Worm (Caenorhabditis elegans): ENCODE measurements around the gene pdf-1.

The pdf-1 gene

DNA sequence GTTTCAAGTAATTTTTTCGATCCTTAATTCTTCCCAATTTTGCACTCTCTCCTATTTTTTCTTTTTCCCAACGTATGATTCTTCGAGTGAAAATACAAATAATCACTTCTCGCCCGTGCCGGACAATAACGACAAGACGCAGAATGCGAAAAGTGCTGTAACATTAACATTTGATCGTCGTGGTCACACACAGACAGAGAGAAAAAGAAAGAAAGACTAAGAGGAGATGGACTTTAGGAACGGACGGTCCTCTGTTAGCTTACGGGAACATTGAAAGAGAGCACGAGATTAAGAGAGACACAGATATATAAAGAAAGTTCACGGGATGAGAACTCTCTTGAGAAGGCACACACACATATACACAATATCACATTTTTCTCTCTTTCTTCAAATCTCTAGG is 35.6 kb upstream of the pdf-1 start:
- TF ChIP-seq mxl-2 (GFP tag; conservative IDR thresholded peaks at IDR 0.05) (no peak), zip-11 (GFP tag; IDR thresholded peaks at IDR 0.05) (no peak), snpc-1.2 (GFP tag; IDR thresholded peaks at IDR 0.05) (no peak), lin-29 (GFP tag; IDR thresholded peaks at IDR 0.05) (no peak), lin-39 (tag; optimal IDR thresholded peaks at IDR 0.05) (no peak), R02D3.7 (tag; optimal IDR thresholded peaks at IDR 0.05) (no peak), nhr-28 (tag; optimal IDR thresholded peaks at IDR 0.05) (peak; percentile 63), spr-1 (tag; optimal IDR thresholded peaks at IDR 0.05) (no peak), hlh-11 (tag; optimal IDR thresholded peaks at IDR 0.05) (peak; percentile 48), mdt-29 (GFP tag; IDR thresholded peaks at IDR 0.05) (no peak), hif-1 (tag; optimal IDR thresholded peaks at IDR 0.05) (peak in 1 of 2 experiments; percentile 9), lir-3 (tag; optimal IDR thresholded peaks at IDR 0.05) (no peak), gei-8 (GFP tag; optimal IDR thresholded peaks at IDR 0.05) (no peak), mxl-3 (GFP tag; optimal IDR thresholded peaks at IDR 0.05) (peak; percentile 26), mdl-1 (tag; optimal IDR thresholded peaks at IDR 0.05) (peak in 1 of 2 experiments; percentile 16), D1046.2 (GFP tag; IDR thresholded peaks at IDR 0.05) (no peak), mep-1 (tag; optimal IDR thresholded peaks at IDR 0.05) (no peak), pha-4 (GFP tag; IDR thresholded peaks at IDR 0.05) (no peak), pha-4 (tag; optimal IDR thresholded peaks at IDR 0.05) (no peak), daf-16 (GFP tag; optimal IDR thresholded peaks at IDR 0.05) (no peak), daf-16 (tag; optimal IDR thresholded peaks at IDR 0.05) (peak; percentile 9), hlh-30 (tag; optimal IDR thresholded peaks at IDR 0.05; ENCODE audit: insufficient read depth) (peak; percentile 86), lsy-2 (tag; optimal IDR thresholded peaks at IDR 0.05) (peak in 1 of 2 experiments; percentile 21)

- TF ChIP-seq zfp-2 (tag; optimal IDR thresholded peaks at IDR 0.05) (no peak), madf-5 (GFP tag; IDR thresholded peaks at IDR 0.05) (no peak), saeg-2 (GFP tag; IDR thresholded peaks at IDR 0.05) (no peak), set-16 (GFP tag; IDR thresholded peaks at IDR 0.05) (no peak), unc-39 (tag; optimal IDR thresholded peaks at IDR 0.05) (no peak), nhr-42 (GFP tag; IDR thresholded peaks at IDR 0.05) (no peak), ctbp-1 (GFP tag; IDR thresholded peaks at IDR 0.05) (no peak), aha-1 (tag) (peak; percentile 56), nhr-25 (tag; optimal IDR thresholded peaks at IDR 0.05; ENCODE audit: borderline replicate concordance, insufficient read depth) (no peak), jun-1 (tag; optimal IDR thresholded peaks at IDR 0.05) (no peak), daf-16 (GFP tag; optimal IDR thresholded peaks at IDR 0.05) (no peak), daf-16 (tag; optimal IDR thresholded peaks at IDR 0.05) (peak; percentile 18), lim-7 (GFP tag; IDR thresholded peaks at IDR 0.05) (no peak), hmg-1.1 (GFP tag; IDR thresholded peaks at IDR 0.05) (no peak), hlh-11 (tag; optimal IDR thresholded peaks at IDR 0.05) (no peak), mdl-1 (tag; optimal IDR thresholded peaks at IDR 0.05) (no peak), cey-2 (tag; optimal IDR thresholded peaks at IDR 0.05; ENCODE audit: borderline replicate concordance, insufficient read depth) (no peak), Y48G9A.11 (GFP tag; IDR thresholded peaks at IDR 0.05) (peak; percentile 97), nhr-111 (GFP tag; optimal IDR thresholded peaks at IDR 0.05) (no peak), mes-2 (tag; optimal IDR thresholded peaks at IDR 0.05; ENCODE audit: poor library complexity, severe bottlenecking) (peak; percentile 28), T20F7.1 (GFP tag; optimal IDR thresholded peaks at IDR 0.05) (peak; percentile 95), daf-19 (GFP tag; conservative IDR thresholded peaks at IDR 0.05) (no peak), egl-27 (tag; optimal IDR thresholded peaks at IDR 0.05) (no peak), ceh-44 (GFP tag; IDR thresholded peaks at IDR 0.05) (no peak), lin-1 (GFP tag; IDR thresholded peaks at IDR 0.05) (no peak), hlh-30 (tag; optimal IDR thresholded peaks at IDR 0.05; ENCODE audit: insufficient read depth) (peak; percentile 4), duxl-1 (tag; optimal IDR thresholded peaks at IDR 0.05; ENCODE audit: poor library complexity) (no peak), dmd-8 (GFP tag; IDR thresholded peaks at IDR 0.05) (no peak), lsy-2 (tag; optimal IDR thresholded peaks at IDR 0.05) (peak in 1 of 2 experiments; percentile 27), zip-2 (tag; optimal IDR thresholded peaks at IDR 0.05) (no peak), lin-38 (GFP tag; IDR thresholded peaks at IDR 0.05) (no peak), nhr-10 (tag; optimal IDR thresholded peaks at IDR 0.05) (no peak), gei-8 (GFP tag; optimal IDR thresholded peaks at IDR 0.05) (no peak), ztf-11 (tag; optimal IDR thresholded peaks at IDR 0.05) (no peak)
Measured at ce11 chrIII:6946382-6946781, 34.1 kb upstream of the pdf-1 start, which contains the start of gene let-711. let-711 (plus strand) TSS chrIII:6946718.

Measured in whole organism, L4 larva.